Worm (Caenorhabditis elegans) whole organism, young adult: Measurements from ENCODE around the gene ZK354.3.
A peak's percentile ranks its signal among the peaks of the same experiment; 100 is the strongest.

Source experiments
- B0035.1 ChIP-seq: sonication (generic microtip); optimal IDR thresholded peaks from 2 replicates; lab custom pipeline; 2016; ENCODE audit warnings: missing genetic modification characterization, mild to moderate bottlenecking, missing compliant biosample characterization, missing genotype, missing genetic modification reagents
- F33H1.4 ChIP-seq: fragments of 200-800 bp; sonication (Bioruptor generic); IDR thresholded peaks from 2 replicates; pipeline ENCODE4 v1.3.6; 2022; ENCODE audit warnings: missing genetic modification reagents, missing genetic modification characterization, missing compliant biosample characterization
- F57C9.4 ChIP-seq: sonication (generic microtip); optimal IDR thresholded peaks from 2 replicates; lab custom pipeline; 2017; ENCODE audit warnings: mild to moderate bottlenecking, missing genetic modification characterization, missing compliant biosample characterization
- Y53F4B.3 ChIP-seq: fragments of 200-800 bp; sonication (Bioruptor generic); IDR thresholded peaks from 2 replicates; pipeline ENCODE4 v1.3.6; 2022; ENCODE audit warnings: missing genetic modification reagents, missing genetic modification characterization, missing compliant biosample characterization
- Y56A3A.18 ChIP-seq: fragments of 200-800 bp; sonication (Bioruptor generic); IDR thresholded peaks from 2 replicates; pipeline ENCODE4 v1.3.6; 2022; ENCODE audit warnings: missing genetic modification reagents, missing genetic modification characterization, missing compliant biosample characterization
- akir-1 ChIP-seq: fragments of 200-800 bp; sonication (Bioruptor generic); optimal IDR thresholded peaks from 2 replicates; lab custom pipeline; 2018; ENCODE audit warnings: mild to moderate bottlenecking, missing genetic modification characterization, moderate library complexity, missing compliant biosample characterization
- aptf-2 ChIP-seq: fragments of 200-800 bp; sonication (Bioruptor generic); conservative IDR thresholded peaks from 2 replicates; pipeline ENCODE4 v1.3.6; 2022; ENCODE audit warnings: missing genetic modification reagents, missing genetic modification characterization, missing compliant biosample characterization
- atf-7 ChIP-seq: sonication (generic microtip); optimal IDR thresholded peaks from 2 replicates; lab custom pipeline; 2017; ENCODE audit warnings: mild to moderate bottlenecking, missing genetic modification characterization, missing compliant biosample characterization
- attf-5 ChIP-seq: fragments of 200-800 bp; sonication (Bioruptor generic); optimal IDR thresholded peaks from 2 replicates; lab custom pipeline; 2018; ENCODE audit warnings: mild to moderate bottlenecking, missing genetic modification characterization, missing compliant biosample characterization
- cebp-1 ChIP-seq, 2 experiments: fragments of 200-800 bp in 1 of 2; sonication (Bioruptor generic) in 1 of 2; sonication (generic microtip) in 1 of 2; IDR thresholded peaks in 1 of 2; optimal IDR thresholded peaks in 1 of 2; 2 replicates each; pipeline versions ENCODE4 v1.3.6 to Lab custom; 2017 to 2022; ENCODE audit warnings: missing compliant biosample characterization in 2 of 2, missing genetic modification characterization in 2 of 2, mild to moderate bottlenecking in 1 of 2, missing genetic modification reagents in 1 of 2, moderate library complexity in 1 of 2
- ceh-27 ChIP-seq: fragments of 200-800 bp; sonication (Bioruptor generic); optimal IDR thresholded peaks from 2 replicates; lab custom pipeline; 2018; ENCODE audit warnings: mild to moderate bottlenecking, missing genetic modification characterization, moderate library complexity, missing compliant biosample characterization
- ceh-58 ChIP-seq: fragments of 200-800 bp; sonication (Bioruptor generic); IDR thresholded peaks from 2 replicates; pipeline ENCODE4 v1.3.6; 2022; ENCODE audit warnings: missing genetic modification characterization, missing compliant biosample characterization
- ceh-79 ChIP-seq: sonication (generic microtip); optimal IDR thresholded peaks from 2 replicates; lab custom pipeline; 2017; ENCODE audit warnings: mild to moderate bottlenecking, missing genetic modification characterization, missing compliant biosample characterization
- efl-1 ChIP-seq: fragments of 150-350 bp; optimal IDR thresholded peaks from 2 replicates; lab custom pipeline; 2014; ENCODE audit warnings: missing biosample characterization, missing genetic modification reagents, missing genetic modification characterization
- egrh-3 ChIP-seq: fragments of 200-800 bp; sonication (Bioruptor generic); IDR thresholded peaks from 2 replicates; pipeline ENCODE4 v1.3.6; 2022; ENCODE audit warnings: missing genetic modification reagents, missing genetic modification characterization, missing compliant biosample characterization
- ets-4 ChIP-seq: fragments of 200-800 bp; sonication (Bioruptor generic); optimal IDR thresholded peaks from 2 replicates; lab custom pipeline; 2018; ENCODE audit warnings: mild to moderate bottlenecking, missing genetic modification characterization, missing compliant biosample characterization
- him-1 ChIP-seq: sonication (generic microtip); optimal IDR thresholded peaks from 2 replicates; lab custom pipeline; 2016; ENCODE audit warnings: missing genotype, missing genetic modification reagents, missing genetic modification characterization, missing compliant biosample characterization
- hlh-26 ChIP-seq: fragments of 200-800 bp; sonication (Bioruptor generic); conservative IDR thresholded peaks from 2 replicates; pipeline ENCODE4 v1.3.6; 2022; ENCODE audit warnings: missing genetic modification reagents, missing genetic modification characterization, missing compliant biosample characterization
- lin-40 ChIP-seq: sonication (generic microtip); optimal IDR thresholded peaks from 2 replicates; lab custom pipeline; 2016; ENCODE audit warnings: missing genetic modification characterization, mild to moderate bottlenecking, missing compliant biosample characterization, missing genotype, missing genetic modification reagents
- lsl-1 ChIP-seq: fragments of 200-800 bp; sonication (Bioruptor generic); optimal IDR thresholded peaks from 2 replicates; lab custom pipeline; 2018; ENCODE audit warnings: mild to moderate bottlenecking, missing genetic modification characterization, moderate library complexity, missing compliant biosample characterization
- madf-3 ChIP-seq: fragments of 200-800 bp; sonication (Bioruptor generic); IDR thresholded peaks from 2 replicates; pipeline ENCODE4 v1.3.6; 2022; ENCODE audit warnings: missing genetic modification reagents, missing genetic modification characterization, missing compliant biosample characterization
- madf-6 ChIP-seq: fragments of 200-800 bp; sonication (Bioruptor generic); IDR thresholded peaks from 2 replicates; pipeline ENCODE4 v1.3.6; 2022; ENCODE audit warnings: missing genetic modification reagents, missing genetic modification characterization, missing compliant biosample characterization
- madf-8 ChIP-seq: fragments of 200-800 bp; sonication (Bioruptor generic); conservative IDR thresholded peaks from 2 replicates; pipeline ENCODE4 v1.3.6; 2022; ENCODE audit warnings: missing genetic modification reagents, missing genetic modification characterization, missing compliant biosample characterization
- mel-28 ChIP-seq: sonication (generic microtip); optimal IDR thresholded peaks from 2 replicates; lab custom pipeline; 2016; ENCODE audit warnings: borderline replicate concordance, mild to moderate bottlenecking, missing genetic modification characterization, missing compliant biosample characterization
- nfya-2 ChIP-seq: fragments of 200-800 bp; sonication (Bioruptor generic); IDR thresholded peaks from 2 replicates; pipeline ENCODE4 v1.3.6; 2022; ENCODE audit warnings: missing genetic modification reagents, missing genetic modification characterization, missing compliant biosample characterization
- nhr-27 ChIP-seq: fragments of 200-800 bp; sonication (Bioruptor generic); optimal IDR thresholded peaks from 2 replicates; lab custom pipeline; 2018; ENCODE audit warnings: mild to moderate bottlenecking, missing genetic modification characterization, moderate library complexity, missing compliant biosample characterization
- snpc-3.4 ChIP-seq: sonication (generic microtip); optimal IDR thresholded peaks from 2 replicates; lab custom pipeline; 2017; ENCODE audit warnings: missing genetic modification characterization, mild to moderate bottlenecking, missing compliant biosample characterization, antibody characterized with exemption, moderate library complexity, missing genotype, missing genetic modification reagents
- snpc-4 ChIP-seq, 5 experiments: fragments of 150-350 bp in 1 of 5; sonication (generic microtip) in 4 of 5; optimal IDR thresholded peaks; 2 replicates each; lab custom pipeline; 2014 to 2018; ENCODE audit warnings: missing genetic modification characterization in 5 of 5, missing biosample characterization in 3 of 5, antibody characterized with exemption in 2 of 5, mild to moderate bottlenecking in 2 of 5, missing compliant biosample characterization in 2 of 5, missing genotype in 2 of 5, moderate library complexity in 2 of 5, missing genetic modification reagents in 1 of 5
- sptf-2 ChIP-seq: fragments of 200-800 bp; sonication (Bioruptor generic); optimal IDR thresholded peaks from 2 replicates; lab custom pipeline; 2018; ENCODE audit warnings: mild to moderate bottlenecking, missing genetic modification characterization, missing compliant biosample characterization
- tbx-9 ChIP-seq: sonication (generic microtip); optimal IDR thresholded peaks from 2 replicates; lab custom pipeline; 2016; ENCODE audit warnings: borderline replicate concordance, missing genetic modification characterization, inconsistent platforms, missing compliant biosample characterization
- unc-130 ChIP-seq: sonication (generic microtip); optimal IDR thresholded peaks from 2 replicates; lab custom pipeline; 2016; ENCODE audit warnings: missing genetic modification reagents, missing genetic modification characterization, missing compliant biosample characterization
- xnd-1 ChIP-seq: sonication (generic microtip); optimal IDR thresholded peaks from 2 replicates; lab custom pipeline; 2016; ENCODE audit warnings: missing genotype, missing genetic modification reagents, missing genetic modification characterization, missing compliant biosample characterization
- zfh-2 ChIP-seq: fragments of 200-800 bp; sonication (Bioruptor generic); conservative IDR thresholded peaks from 2 replicates; pipeline ENCODE4 v1.3.6; 2022; ENCODE audit warnings: missing genetic modification reagents, missing genetic modification characterization, missing compliant biosample characterization
- ztf-28 ChIP-seq: fragments of 200-800 bp; sonication (Bioruptor generic); IDR thresholded peaks from 2 replicates; pipeline ENCODE4 v1.3.6; 2022; ENCODE audit warnings: missing genetic modification reagents, missing genetic modification characterization, missing compliant biosample characterization
- ztf-6 ChIP-seq: fragments of 200-800 bp; sonication (Bioruptor generic); IDR thresholded peaks from 2 replicates; pipeline ENCODE4 v1.3.6; 2022; ENCODE audit warnings: missing genetic modification reagents, missing genetic modification characterization, missing compliant biosample characterization

Gene ZK354.3

DNA sequence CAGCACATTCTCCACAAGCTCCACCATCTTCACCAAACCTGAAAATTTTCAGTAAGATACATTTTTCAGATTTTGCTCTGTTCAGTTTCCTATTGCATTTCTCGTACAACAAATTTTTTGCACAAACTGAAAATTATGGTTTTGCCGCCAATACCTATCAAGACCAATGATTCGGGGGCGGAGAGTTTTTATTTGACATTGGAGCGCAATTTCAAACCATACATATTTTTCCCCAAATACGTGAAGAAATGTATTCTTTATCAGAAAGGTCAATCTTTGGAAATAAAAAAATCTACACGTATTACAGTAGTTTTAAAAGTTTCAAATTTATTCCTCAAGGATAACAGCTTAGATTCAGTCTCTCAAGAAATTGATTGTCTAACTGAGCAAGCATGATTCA lies 43.4 kb upstream of the ZK354.3 start, which contains the start of gene F36H12.5 (continued):
- TF ChIP-seq madf-3 (GFP tag; lab: Robert Waterston, UW) (no peak), sptf-2 (GFP tag; lab: Kevin White, UChicago) (no peak), ztf-28 (GFP tag; lab: Robert Waterston, UW) (no peak)
- TF ChIP-seq, all 124 proteins: peak for 0

DNA sequence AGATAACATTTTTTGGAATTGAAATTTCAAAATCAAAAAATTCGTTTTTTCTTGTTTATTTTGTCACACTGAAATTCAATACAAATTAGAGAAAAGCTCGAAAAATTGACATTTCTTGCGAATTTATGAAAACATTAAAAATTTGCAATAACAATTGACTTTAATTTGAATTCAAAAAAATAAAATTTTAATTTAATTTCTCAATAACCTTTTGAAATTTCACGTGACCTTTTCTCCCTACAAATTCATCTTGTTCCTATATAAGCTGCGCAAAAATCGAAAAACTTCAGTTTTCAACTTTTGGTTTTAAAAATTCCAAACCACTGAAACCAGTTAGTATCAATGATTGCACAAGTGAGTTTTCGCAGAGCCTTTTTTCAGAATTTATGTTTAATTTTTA lies 41.0 kb upstream of the ZK354.3 start, which contains the start of gene F36H12.4:
Gene F36H12.4 (plus strand): TSS at position 301 of the 400 bp plus-strand sequence.
- no peak for TF ChIP-seq ceh-79 (tag; lab: Kevin White, UChicago)
- no peak for TF ChIP-seq tbx-9 (tag; lab: Kevin White, UChicago)
- no peak for TF ChIP-seq hlh-26 (GFP tag; lab: Robert Waterston, UW)
- no peak for TF ChIP-seq attf-5
- TF ChIP-seq aptf-2, result no peak
- TF ChIP-seq Y56A3A.18 (GFP tag; lab: Robert Waterston, UW), result no peak
- no peak for TF ChIP-seq snpc-3.4 (tag; lab: Kevin White, UChicago)
- no peak for TF ChIP-seq unc-130 (GFP tag; lab: Kevin White, UChicago)
- no peak for TF ChIP-seq zfh-2 (GFP tag; lab: Robert Waterston, UW)
- no peak for TF ChIP-seq B0035.1 (tag; lab: Kevin White, UChicago)
- TF ChIP-seq mel-28 (tag; lab: Kevin White, UChicago), result no peak
- TF ChIP-seq nhr-27 (tag; lab: Kevin White, UChicago), result no peak
- no peak for TF ChIP-seq atf-7 (tag; lab: Kevin White, UChicago)
- no peak for TF ChIP-seq ceh-27

DNA sequence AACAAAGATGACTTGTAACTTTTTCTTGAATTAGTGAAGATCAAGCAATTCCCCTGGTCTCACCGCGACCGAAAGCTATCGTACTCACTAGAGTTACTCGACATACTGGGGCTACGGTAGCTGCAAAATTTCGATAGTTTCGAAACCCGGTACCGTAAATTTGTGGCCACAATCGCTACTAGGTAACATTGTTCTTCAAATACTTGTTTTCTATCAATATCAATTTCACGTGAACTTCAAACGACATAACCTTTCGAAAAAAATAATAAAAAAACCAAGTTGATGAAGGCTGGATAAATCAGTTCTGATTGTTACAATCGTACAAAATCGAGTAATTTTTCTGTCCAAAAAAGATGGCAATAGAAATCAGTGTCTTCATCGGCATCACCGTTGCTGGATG lies 37.3 kb upstream of the ZK354.3 start, which contains the start of gene F36H12.3:
Gene F36H12.3 (plus strand): TSS at position 301 of the 400 bp plus-strand sequence.
- no peak for TF ChIP-seq attf-5
- no peak for TF ChIP-seq akir-1 (GFP tag; lab: Kevin White, UChicago)
- TF ChIP-seq ets-4, result no peak
- no peak for TF ChIP-seq egrh-3 (GFP tag; lab: Robert Waterston, UW)
- no peak for TF ChIP-seq nfya-2 (GFP tag; lab: Robert Waterston, UW)
- TF ChIP-seq nhr-27 (tag; lab: Kevin White, UChicago), result no peak
- TF ChIP-seq snpc-4 (GFP tag; optimal IDR thresholded peaks at IDR 0.05; lab: Kevin White, UChicago), result no peak
- TF ChIP-seq snpc-4 (tag; optimal IDR thresholded peaks at IDR 0.05; lab: Kevin White, UChicago), result no peak
- TF ChIP-seq Y53F4B.3 (GFP tag; lab: Robert Waterston, UW), result no peak
- TF ChIP-seq ceh-58 (GFP tag; lab: Robert Waterston, UW), result no peak
- TF ChIP-seq F57C9.4 (tag; lab: Kevin White, UChicago), result no peak
- no peak for TF ChIP-seq cebp-1 (GFP tag; IDR thresholded peaks at IDR 0.05; lab: Robert Waterston, UW)
- TF ChIP-seq cebp-1 (tag; optimal IDR thresholded peaks at IDR 0.05; lab: Kevin White, UChicago), result no peak

DNA sequence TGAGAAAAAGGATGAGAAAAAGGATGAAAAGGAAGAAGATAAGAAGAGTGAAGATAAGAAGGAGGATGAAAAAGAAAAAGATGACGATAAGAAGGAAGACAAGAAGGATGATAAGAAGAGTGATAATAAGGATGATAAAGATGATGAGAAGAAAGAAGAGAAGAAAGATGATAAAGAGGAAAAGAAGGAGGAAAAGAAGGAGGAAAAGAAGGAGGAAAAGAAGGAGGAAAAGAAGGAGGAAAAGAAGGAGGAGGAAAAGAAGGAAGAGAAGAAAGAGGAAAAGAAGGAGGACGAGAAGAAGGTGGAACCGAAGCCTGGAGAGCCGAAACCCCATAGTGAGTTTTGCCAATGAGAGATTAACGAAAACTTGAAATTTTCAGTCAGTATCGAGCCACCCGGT lies 36.5 kb upstream of the ZK354.3 start:
- TF ChIP-seq ztf-6 (GFP tag; lab: Robert Waterston, UW), result no peak

DNA sequence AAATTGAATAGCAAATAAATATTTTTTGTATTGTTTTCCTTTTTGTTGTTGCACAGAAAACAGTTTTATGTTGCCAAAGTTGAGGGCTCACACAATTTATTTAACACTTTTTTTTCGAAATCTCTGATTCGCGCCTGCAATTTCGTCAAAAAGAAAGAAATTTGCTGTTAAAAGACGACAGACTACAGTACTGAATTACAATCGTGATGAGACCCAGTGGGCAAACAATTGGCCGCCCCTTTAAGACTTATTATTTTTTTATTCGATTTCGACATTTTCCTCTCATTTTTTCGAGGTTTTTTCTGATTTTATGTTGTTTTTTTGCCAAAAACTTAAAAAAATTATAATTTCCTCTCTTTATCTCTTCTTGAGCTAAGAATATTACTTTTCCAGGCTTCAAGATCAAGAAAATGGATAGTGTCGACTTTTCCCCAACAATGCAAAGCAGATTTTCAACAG lies 35.7 kb upstream of the ZK354.3 start, which contains the start of gene slfl-4:
Gene slfl-4 (plus strand): TSS at position 409 of the 459 bp plus-strand sequence.
- peak; percentile 78 for TF ChIP-seq F33H1.4 (GFP tag; lab: Robert Waterston, UW)
- TF ChIP-seq snpc-4 (GFP tag; optimal IDR thresholded peaks at IDR 0.05; lab: Kevin White, UChicago), result no peak
- peak in 3 of 4 experiments; percentile 72 to 74 (median 73) for TF ChIP-seq snpc-4 (tag; optimal IDR thresholded peaks at IDR 0.05; lab: Kevin White, UChicago)
- TF ChIP-seq madf-6 (GFP tag; lab: Robert Waterston, UW), result peak; percentile 52; the same call in 1 of the 2 replicates
- TF ChIP-seq lin-40 (tag; lab: Kevin White, UChicago), result no peak
- peak; percentile 80 for TF ChIP-seq lsl-1 (GFP tag; lab: Kevin White, UChicago)
- TF ChIP-seq efl-1 (GFP tag; lab: Kevin White, UChicago), result peak; percentile 33
- TF ChIP-seq him-1, result no peak
- peak; percentile 59 for TF ChIP-seq madf-8 (GFP tag; lab: Robert Waterston, UW)
- TF ChIP-seq xnd-1 (tag; lab: Kevin White, UChicago), result peak; percentile 31
